Worm (Caenorhabditis elegans) whole organism, late embryonic: Measurements from ENCODE around the gene cnep-1.

Experiments used
- ceh-18 ChIP-seq: sonication (generic microtip); optimal IDR thresholded peaks from 2 replicates; lab custom pipeline; 2016; ENCODE audit warnings: missing genetic modification characterization, missing compliant biosample characterization
- gmeb-2 ChIP-seq: sonication (generic microtip); optimal IDR thresholded peaks from 2 replicates; lab custom pipeline; 2016; ENCODE audit warnings: missing genetic modification characterization, inconsistent platforms, missing compliant biosample characterization
- lim-6 ChIP-seq: sonication (generic microtip); optimal IDR thresholded peaks from 2 replicates; lab custom pipeline; 2016; ENCODE audit warnings: missing genetic modification characterization, missing compliant biosample characterization
- pha-4 ChIP-seq: fragments of 150-350 bp; optimal IDR thresholded peaks from 2 replicates; lab custom pipeline; 2018; ENCODE audit warnings: missing biosample characterization, missing genetic modification reagents, missing genetic modification characterization
- pqm-1 ChIP-seq: sonication (generic microtip); optimal IDR thresholded peaks from 2 replicates; lab custom pipeline; 2016; ENCODE audit warnings: missing genetic modification characterization, missing compliant biosample characterization
- tbx-2 ChIP-seq: sonication (generic microtip); optimal IDR thresholded peaks from 2 replicates; lab custom pipeline; 2016; ENCODE audit warnings: missing genetic modification characterization, missing compliant biosample characterization
- ttx-3 ChIP-seq: sonication (generic microtip); optimal IDR thresholded peaks from 2 replicates; lab custom pipeline; 2016; ENCODE audit warnings: missing genetic modification reagents, missing genetic modification characterization, missing compliant biosample characterization
- unc-42 ChIP-seq: sonication (generic microtip); optimal IDR thresholded peaks from 2 replicates; lab custom pipeline; 2016; ENCODE audit warnings: missing genotype, missing genetic modification characterization, missing compliant biosample characterization

DNA sequence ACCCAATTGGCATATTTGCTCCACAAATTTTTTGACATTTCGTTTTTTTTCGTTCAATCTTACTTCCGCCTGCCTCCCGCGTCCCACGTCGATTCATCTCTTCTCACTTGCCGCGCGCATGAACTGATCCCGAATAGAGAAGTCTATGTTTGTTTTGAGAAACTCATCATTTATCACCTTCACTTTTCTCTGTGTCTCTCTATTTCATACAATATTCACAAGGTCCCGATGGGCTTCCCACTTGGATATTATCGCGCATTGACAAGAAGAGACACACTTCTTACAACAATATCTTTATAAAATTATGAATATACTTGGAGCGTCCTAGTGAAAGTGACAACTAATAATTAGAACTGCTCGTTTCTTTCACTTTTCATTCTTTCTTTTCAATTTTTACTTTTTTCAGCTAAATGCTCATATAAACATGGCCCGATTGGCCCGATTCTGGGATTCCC lies 48.4 kb downstream of the cnep-1 start, which contains the start of gene insc-1:
- TF ChIP-seq tbx-2 (no peak), lim-6 (tag; lab: Kevin White, UChicago) (no peak), pqm-1 (tag; lab: Kevin White, UChicago) (no peak), ttx-3 (tag; lab: Kevin White, UChicago) (no peak), pha-4 (tag; lab: Kevin White, UChicago) (no peak), ceh-18 (no peak), unc-42 (tag; lab: Kevin White, UChicago) (no peak), gmeb-2 (no peak)
